Worm (Caenorhabditis elegans): ENCODE data around the gene fbxa-196.

- TF ChIP-seq lin-35 (GFP tag; optimal IDR thresholded peaks at IDR 0.05) (no peak), nfyb-1 (GFP tag; IDR thresholded peaks at IDR 0.05) (no peak), F23B12.7 (tag; optimal IDR thresholded peaks at IDR 0.05; ENCODE audit: insufficient read depth) (no peak), ekl-4 (GFP tag; IDR thresholded peaks at IDR 0.05) (no peak), hlh-12 (tag; optimal IDR thresholded peaks at IDR 0.05) (no peak), F52B5.7 (tag; optimal IDR thresholded peaks at IDR 0.05) (no peak)
Measured at ce11 chrV:6429870-6430339, 18.6 kb upstream of the fbxa-196 start, which contains the start of gene alh-4.

All from whole organism, young adult.